Fruit fly (Drosophila melanogaster) whole organism, embryonic: Measurements from ENCODE around the gene retm.

Experiments used
- Blimp-1 ChIP-seq: fragments of 200-800 bp; sonication (Bioruptor generic); optimal IDR thresholded peaks from 3 replicates; lab custom pipeline; 2018; ENCODE audit warnings: missing biosample characterization, missing genetic modification characterization, mild to moderate bottlenecking, moderate library complexity, missing genetic modification reagents
- CG8281 ChIP-seq: fragments of 200-800 bp; sonication (Bioruptor generic); optimal IDR thresholded peaks from 2 replicates; lab custom pipeline; 2018; ENCODE audit warnings: missing biosample characterization, mild to moderate bottlenecking, missing genetic modification characterization, moderate library complexity
- Sox102F ChIP-seq: fragments of 200-800 bp; sonication (Bioruptor generic); optimal IDR thresholded peaks from 2 replicates; lab custom pipeline; 2018; ENCODE audit warnings: missing biosample characterization, mild to moderate bottlenecking, missing genetic modification characterization, moderate library complexity
- oc ChIP-seq: fragments of 200-800 bp; sonication (Bioruptor generic); optimal IDR thresholded peaks from 2 replicates; lab custom pipeline; 2018; ENCODE audit warnings: missing biosample characterization, mild to moderate bottlenecking, missing genetic modification characterization, moderate library complexity
- twi ChIP-seq: fragments of 200-800 bp; optimal IDR thresholded peaks from 2 replicates; lab custom pipeline; 2019; ENCODE audit warnings: missing biosample characterization, mild to moderate bottlenecking, missing genetic modification characterization, moderate library complexity

- TF ChIP-seq Blimp-1 (GFP tag; lab: Kevin White, UChicago) (no peak), CG8281 (no peak), Sox102F (GFP tag; lab: Kevin White, UChicago) (no peak), twi (tag; lab: Kevin White, UChicago) (no peak), oc (tag; lab: Kevin White, UChicago) (no peak)
Measured at dm6 chr2L:6426329-6426728, 29.4 kb downstream of the retm start.
